Worm (Caenorhabditis elegans): Measurements from ENCODE around the gene his-24.

Gene his-24

ce11 chrX:14464513-14464912, 25.4 kb upstream of the his-24 start, which contains the start of gene M163.7:
TSS of gene M163.7 (plus strand) at chrX:14464813.
- TF ChIP-seq hmg-1.2 (GFP tag; IDR thresholded peaks at IDR 0.05) (no peak), mes-4 (tag; optimal IDR thresholded peaks at IDR 0.05) (no peak), efl-1 (GFP tag; optimal IDR thresholded peaks at IDR 0.05) (no peak), sea-2 (GFP tag; IDR thresholded peaks at IDR 0.05) (no peak), lin-40 (tag; optimal IDR thresholded peaks at IDR 0.05) (no peak), Y95B8A.8 (GFP tag; IDR thresholded peaks at IDR 0.05) (no peak), nfya-2 (GFP tag; IDR thresholded peaks at IDR 0.05) (no peak), F57C9.4 (tag; optimal IDR thresholded peaks at IDR 0.05) (no peak), F10E7.11 (tag; optimal IDR thresholded peaks at IDR 0.05) (no peak), F57A8.1 (GFP tag; optimal IDR thresholded peaks at IDR 0.05) (no peak)

DNA sequence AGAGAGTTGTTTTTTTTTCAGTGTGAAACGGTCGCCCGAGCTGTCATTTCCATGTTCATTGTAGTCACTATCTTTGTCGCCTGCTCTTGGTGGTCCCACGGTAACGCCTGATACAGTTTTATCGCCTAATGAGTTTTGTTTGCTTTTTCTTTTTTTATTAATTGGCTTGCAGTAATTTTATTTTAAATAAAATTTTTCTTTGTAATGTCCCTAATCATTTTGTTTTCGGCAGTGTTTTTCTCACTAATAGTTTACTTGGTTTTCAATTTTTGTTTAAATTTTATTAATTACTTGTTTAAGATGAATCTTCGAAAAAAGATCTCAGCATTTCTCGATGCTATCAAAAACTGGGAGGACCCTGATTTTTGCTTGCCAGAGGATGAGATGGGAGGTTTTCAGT, 24.3 kb upstream of the his-24 start, which contains the start of gene M163.22:
Gene M163.22, plus strand, starts transcription at position 301 of the 400 bp plus-strand sequence.
- TF ChIP-seq hsf-1 (GFP tag; IDR thresholded peaks at IDR 0.05) (no peak), ccch-3 (GFP tag; optimal IDR thresholded peaks at IDR 0.05) (no peak), Y53G8AR.9 (GFP tag; conservative IDR thresholded peaks at IDR 0.05) (no peak), ceh-27 (GFP tag; optimal IDR thresholded peaks at IDR 0.05) (no peak), B0019.2 (GFP tag; conservative IDR thresholded peaks at IDR 0.05) (no peak), snpc-1.3 (tag; optimal IDR thresholded peaks at IDR 0.05; ENCODE audit: insufficient read depth) (no peak), xnd-1 (tag; optimal IDR thresholded peaks at IDR 0.05) (no peak), nhr-27 (tag; optimal IDR thresholded peaks at IDR 0.05) (no peak)

ce11 chrX:14466532-14466931, 23.4 kb upstream of the his-24 start, which contains the start of gene M163.21:
TSS of gene M163.21 (plus strand) at chrX:14466832.
- TF ChIP-seq dpff-1 (tag; optimal IDR thresholded peaks at IDR 0.05) (no peak), snpc-4 (GFP tag; optimal IDR thresholded peaks at IDR 0.05) (no peak), snpc-4 (tag; optimal IDR thresholded peaks at IDR 0.05) (no peak), madf-3 (GFP tag; IDR thresholded peaks at IDR 0.05) (no peak), attf-5 (GFP tag; optimal IDR thresholded peaks at IDR 0.05) (no peak), hlh-12 (tag; optimal IDR thresholded peaks at IDR 0.05) (no peak), K11D2.4 (GFP tag; IDR thresholded peaks at IDR 0.05) (no peak), xnd-1 (tag; optimal IDR thresholded peaks at IDR 0.05) (no peak), snpc-1.3 (tag; optimal IDR thresholded peaks at IDR 0.05; ENCODE audit: insufficient read depth) (no peak), tbp1 (GFP tag; optimal IDR thresholded peaks at IDR 0.05) (no peak), attf-6 (GFP tag; IDR thresholded peaks at IDR 0.05) (no peak), hrde-1 (tag; optimal IDR thresholded peaks at IDR 0.05; ENCODE audit: borderline replicate concordance) (no peak), aptf-3 (GFP tag; IDR thresholded peaks at IDR 0.05) (no peak), let-607 (tag; optimal IDR thresholded peaks at IDR 0.05) (no peak)

DNA sequence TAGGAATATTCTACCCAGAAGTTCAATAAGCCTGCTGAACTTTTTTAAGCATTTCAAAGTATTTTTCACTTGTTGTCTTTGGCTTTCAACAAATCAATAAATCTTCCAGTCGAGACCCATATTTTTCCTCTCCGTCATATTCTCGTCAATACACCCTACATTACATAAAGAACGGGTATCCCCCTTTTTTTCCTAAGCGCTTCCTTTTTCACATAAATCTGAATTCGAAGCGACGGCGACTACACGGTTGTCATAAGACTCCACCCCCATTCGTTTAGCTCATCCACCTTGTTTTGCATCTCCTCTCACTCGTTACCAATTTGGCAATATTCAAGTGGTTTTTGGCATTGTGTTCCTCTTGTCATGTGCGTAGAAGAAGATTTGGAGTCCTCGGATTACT, 20.6 kb upstream of the his-24 start, which contains the start of gene M163.9:
Gene M163.9, plus strand, starts transcription at position 301 of the 400 bp plus-strand sequence.
- no peak for TF ChIP-seq nhr-80 (tag; optimal IDR thresholded peaks at IDR 0.05)
- no peak for TF ChIP-seq hlh-12 (tag; optimal IDR thresholded peaks at IDR 0.05)
- TF ChIP-seq hmg-20 (GFP tag; IDR thresholded peaks at IDR 0.05), result no peak
- no peak for TF ChIP-seq lin-40 (tag; optimal IDR thresholded peaks at IDR 0.05)
- TF ChIP-seq let-526 (GFP tag; IDR thresholded peaks at IDR 0.05), result no peak
- TF ChIP-seq nhr-90 (tag; optimal IDR thresholded peaks at IDR 0.05), result no peak
- TF ChIP-seq cebp-1 (GFP tag; IDR thresholded peaks at IDR 0.05), result no peak
- TF ChIP-seq cebp-1 (tag; optimal IDR thresholded peaks at IDR 0.05), result no peak
- no peak for TF ChIP-seq nfya-1 (tag; optimal IDR thresholded peaks at IDR 0.05; ENCODE audit: borderline replicate concordance, insufficient read depth)
- TF ChIP-seq K11D2.4 (GFP tag; IDR thresholded peaks at IDR 0.05), result no peak
- TF ChIP-seq nhr-179 (tag; optimal IDR thresholded peaks at IDR 0.05), result no peak
- no peak for TF ChIP-seq F49E8.2 (tag; optimal IDR thresholded peaks at IDR 0.05; ENCODE audit: insufficient read depth)
- no peak for TF ChIP-seq madf-10 (tag; optimal IDR thresholded peaks at IDR 0.05)
